Fruit fly (Drosophila melanogaster) Kc167 (cell line): Measurements from ENCODE around the gene eIF3e.

Source experiments
- h ChIP-seq: fragments of >200 bp; optimal IDR thresholded peaks from 3 replicates; lab custom pipeline; 2018; ENCODE audit warnings: missing external identifiers
- psq ChIP-seq: fragments of >200 bp; optimal IDR thresholded peaks from 2 replicates; lab custom pipeline; 2017; ENCODE audit warnings: missing external identifiers

- TF ChIP-seq h (lab: Kevin White, UChicago) (no peak), psq (lab: Kevin White, UChicago) (no peak)
Measured at dm6 chr3L:16811908-16812307, 25.2 kb upstream of the eIF3e start.
